Worm (Caenorhabditis elegans): Measurements from ENCODE around the gene R12B2.3.

DNA sequence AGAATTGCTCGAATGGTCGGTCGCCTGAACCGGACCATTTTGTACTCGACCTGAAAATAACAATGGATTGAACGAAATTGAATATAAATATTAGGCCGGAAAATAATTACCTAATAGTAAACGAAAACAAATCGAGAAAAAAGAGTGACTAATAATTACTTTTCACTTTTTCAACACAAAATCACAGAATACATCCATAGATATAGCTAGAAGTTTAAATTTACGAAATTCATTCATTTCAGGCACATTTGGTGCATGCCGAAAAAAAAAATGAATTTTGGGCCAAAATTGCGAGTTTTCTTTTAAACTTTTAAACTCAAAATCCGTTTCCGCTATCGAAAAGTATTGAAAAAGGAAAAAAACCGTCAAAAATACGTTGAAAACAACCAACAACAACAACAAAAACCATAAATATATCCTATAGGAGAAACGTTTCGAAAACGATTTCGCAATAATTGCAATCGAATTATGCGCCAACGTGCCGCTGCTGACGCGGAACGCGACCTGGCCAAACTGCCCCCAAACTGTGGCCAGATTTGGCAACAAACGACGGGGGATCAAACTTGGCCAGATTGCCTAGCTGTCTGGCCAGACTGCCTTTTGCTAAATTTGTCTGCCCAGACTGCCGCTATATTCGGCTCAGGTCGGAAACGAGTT, 20.0 kb upstream of the R12B2.3 start, which contains the start of gene Y37B11A.3:
- TF ChIP-seq ama-1 (optimal IDR thresholded peaks at IDR 0.05): no peak
- peak; percentile 77 to 82 (median 81) for TF ChIP-seq dpl-1 (GFP tag; optimal IDR thresholded peaks at IDR 0.05)
- peak; percentile 41 for TF ChIP-seq sox-4 (tag; optimal IDR thresholded peaks at IDR 0.05)
- TF ChIP-seq jun-1 (tag; optimal IDR thresholded peaks at IDR 0.05): peak; percentile 67
- peak; percentile 79 for TF ChIP-seq tbx-2 (tag; optimal IDR thresholded peaks at IDR 0.05)
